Fruit fly (Drosophila melanogaster) whole organism, embryonic: ENCODE data around the gene CG15024.

ENCODE experiments used
- Awh ChIP-seq: fragments of 200-800 bp; sonication (Bioruptor generic); IDR thresholded peaks from 2 replicates; pipeline ENCODE4, ENCODE4 v1.3.6; 2022; ENCODE audit warnings: missing biosample characterization, missing genetic modification characterization
- BEAF-32 ChIP-seq: fragments of 200-800 bp; sonication (Bioruptor generic); optimal IDR thresholded peaks from 3 replicates; lab custom pipeline; 2017; ENCODE audit warnings: missing biosample characterization, missing genetic modification characterization, mild to moderate bottlenecking, moderate library complexity, missing genetic modification reagents
- Bgb ChIP-seq: fragments of 200-800 bp; sonication (Bioruptor generic); IDR thresholded peaks from 2 replicates; pipeline ENCODE4 v1.3.6; 2022; ENCODE audit warnings: missing biosample characterization, missing genetic modification characterization; ENCODE audit not compliant: partially characterized antibody
- CG10274 ChIP-seq: fragments of 200-800 bp; sonication (Bioruptor generic); optimal IDR thresholded peaks from 3 replicates; lab custom pipeline; 2017; ENCODE audit warnings: missing biosample characterization, mild to moderate bottlenecking, missing genetic modification characterization
- CG13287 ChIP-seq: fragments of 200-800 bp; sonication (Bioruptor generic); IDR thresholded peaks from 2 replicates; pipeline ENCODE4 v1.3.6; 2022; ENCODE audit warnings: missing biosample characterization, missing genetic modification characterization; ENCODE audit not compliant: partially characterized antibody
- CG13894 ChIP-seq: fragments of 200-800 bp; sonication (Bioruptor generic); optimal IDR thresholded peaks from 3 replicates; lab custom pipeline; 2018; ENCODE audit warnings: missing biosample characterization, mild to moderate bottlenecking, missing genetic modification characterization, moderate library complexity
- CG15514 ChIP-seq: fragments of 200-800 bp; sonication (Bioruptor generic); optimal IDR thresholded peaks from 3 replicates; lab custom pipeline; 2017; ENCODE audit warnings: missing biosample characterization, missing genetic modification characterization, mild to moderate bottlenecking, moderate library complexity, missing genetic modification reagents
- CG18011 ChIP-seq: fragments of 200-800 bp; sonication (Bioruptor generic); optimal IDR thresholded peaks from 2 replicates; lab custom pipeline; 2017; ENCODE audit warnings: missing biosample characterization, missing genetic modification characterization, mild to moderate bottlenecking, moderate library complexity, missing genotype
- CG34224 ChIP-seq: fragments of 200-800 bp; sonication (Bioruptor generic); IDR thresholded peaks from 3 replicates; pipeline ENCODE4 v1.3.6; 2022; ENCODE audit warnings: missing biosample characterization, missing genetic modification characterization; ENCODE audit not compliant: partially characterized antibody
- CG5953 ChIP-seq: fragments of 200-800 bp; sonication (Bioruptor generic); IDR thresholded peaks from 2 replicates; pipeline ENCODE4 v1.3.6; 2022; ENCODE audit warnings: missing biosample characterization, missing genetic modification characterization
- CG7372 ChIP-seq: fragments of 200-800 bp; sonication (Bioruptor generic); IDR thresholded peaks from 2 replicates; pipeline ENCODE4 v1.3.6; 2022; ENCODE audit warnings: missing biosample characterization, missing genetic modification characterization
- CG7745 ChIP-seq: fragments of 200-800 bp; sonication (Bioruptor generic); optimal IDR thresholded peaks from 2 replicates; lab custom pipeline; 2018; ENCODE audit warnings: missing biosample characterization, mild to moderate bottlenecking, missing genetic modification characterization, moderate library complexity
- CG9437 ChIP-seq: fragments of 200-800 bp; sonication (Bioruptor generic); optimal IDR thresholded peaks from 2 replicates; lab custom pipeline; 2018; ENCODE audit warnings: missing biosample characterization, mild to moderate bottlenecking, missing genetic modification characterization
- CG9797 ChIP-seq: fragments of 200-800 bp; sonication (Bioruptor generic); optimal IDR thresholded peaks from 3 replicates; lab custom pipeline; 2018; ENCODE audit warnings: missing biosample characterization, mild to moderate bottlenecking, missing genetic modification characterization
- CG9876 ChIP-seq: fragments of 200-800 bp; sonication (Bioruptor generic); optimal IDR thresholded peaks from 2 replicates; lab custom pipeline; 2016; ENCODE audit warnings: missing biosample characterization, missing genetic modification characterization
- CG9932 ChIP-seq: fragments of 200-800 bp; sonication (Bioruptor generic); IDR thresholded peaks from 2 replicates; pipeline ENCODE4 v1.3.6; 2022; ENCODE audit warnings: missing biosample characterization, missing genetic modification characterization
- Deaf1 ChIP-seq: fragments of 200-800 bp; optimal IDR thresholded peaks from 3 replicates; lab custom pipeline; 2019; ENCODE audit warnings: missing biosample characterization, mild to moderate bottlenecking, missing genetic modification characterization, moderate library complexity
- Dll ChIP-seq: fragments of 200-800 bp; sonication (Bioruptor generic); IDR thresholded peaks from 4 replicates; pipeline ENCODE4 v1.3.6; 2022; ENCODE audit warnings: missing biosample characterization, missing genetic modification characterization; ENCODE audit not compliant: partially characterized antibody
- E2f2 ChIP-seq: fragments of 200-800 bp; sonication (Bioruptor generic); IDR thresholded peaks from 2 replicates; pipeline ENCODE4 v1.3.6; 2022; ENCODE audit warnings: missing biosample characterization, missing genetic modification characterization
- Poxn ChIP-seq: fragments of 200-800 bp; sonication (Bioruptor generic); IDR thresholded peaks from 2 replicates; pipeline ENCODE4 v1.3.6; 2022; ENCODE audit warnings: missing biosample characterization, missing genetic modification characterization
- Rfx ChIP-seq: fragments of 200-800 bp; sonication (Bioruptor generic); IDR thresholded peaks from 2 replicates; pipeline ENCODE4 v1.3.6; 2022; ENCODE audit warnings: missing biosample characterization, missing genetic modification characterization
- Sry-β ChIP-seq: fragments of 200-800 bp; sonication (Bioruptor generic); optimal IDR thresholded peaks from 2 replicates; lab custom pipeline; 2018; ENCODE audit warnings: missing biosample characterization, mild to moderate bottlenecking, missing genetic modification characterization, moderate library complexity
- Xrp1 ChIP-seq: fragments of 200-800 bp; sonication (Bioruptor generic); IDR thresholded peaks from 2 replicates; pipeline ENCODE4 v1.3.6; 2022; ENCODE audit warnings: missing biosample characterization, missing genetic modification characterization
- YL-1 ChIP-seq: fragments of 200-800 bp; sonication (Bioruptor generic); optimal IDR thresholded peaks from 3 replicates; lab custom pipeline; 2017; ENCODE audit warnings: missing biosample characterization, mild to moderate bottlenecking, missing genetic modification characterization
- abd-A ChIP-seq: fragments of 200-800 bp; sonication (Bioruptor generic); optimal IDR thresholded peaks from 3 replicates; lab custom pipeline; 2019; ENCODE audit warnings: missing biosample characterization, mild to moderate bottlenecking, missing genetic modification characterization, moderate library complexity
- chinmo ChIP-seq: fragments of 200-800 bp; sonication (Bioruptor generic); IDR thresholded peaks from 4 replicates; pipeline ENCODE4 v1.3.6; 2022; ENCODE audit warnings: missing biosample characterization, missing genetic modification characterization; ENCODE audit not compliant: partially characterized antibody
- ci ChIP-seq: fragments of 200-800 bp; sonication (Bioruptor generic); IDR thresholded peaks from 3 replicates; pipeline ENCODE4 v1.3.6; 2022; ENCODE audit warnings: missing biosample characterization, missing genetic modification characterization
- insv ChIP-seq, 2 experiments: fragments of 200-800 bp; sonication (Bioruptor generic); optimal IDR thresholded peaks; 3 replicates each; lab custom pipeline; 2016 to 2018; ENCODE audit warnings: missing biosample characterization in 2 of 2, missing genetic modification characterization in 2 of 2
- inv ChIP-seq: fragments of 200-800 bp; sonication (Bioruptor generic); IDR thresholded peaks from 2 replicates; pipeline ENCODE4 v1.3.6; 2022; ENCODE audit warnings: missing biosample characterization, missing genetic modification characterization; ENCODE audit not compliant: partially characterized antibody
- lbe ChIP-seq: fragments of 200-800 bp; sonication (Bioruptor generic); optimal IDR thresholded peaks from 2 replicates; lab custom pipeline; 2016; ENCODE audit warnings: missing biosample characterization, mild to moderate bottlenecking, missing genetic modification characterization
- lilli ChIP-seq: fragments of 200-800 bp; sonication (Bioruptor generic); optimal IDR thresholded peaks from 3 replicates; lab custom pipeline; 2016; ENCODE audit warnings: missing biosample characterization, missing genetic modification characterization
- oc ChIP-seq: fragments of 200-800 bp; sonication (Bioruptor generic); optimal IDR thresholded peaks from 2 replicates; lab custom pipeline; 2018; ENCODE audit warnings: missing biosample characterization, mild to moderate bottlenecking, missing genetic modification characterization, moderate library complexity
- pros ChIP-seq: fragments of 200-800 bp; sonication (Bioruptor generic); optimal IDR thresholded peaks from 3 replicates; lab custom pipeline; 2019; ENCODE audit warnings: missing biosample characterization, mild to moderate bottlenecking, missing genetic modification characterization, moderate library complexity
- sd ChIP-seq: fragments of 200-800 bp; sonication (Bioruptor generic); optimal IDR thresholded peaks from 3 replicates; lab custom pipeline; 2018; ENCODE audit warnings: missing biosample characterization, mild to moderate bottlenecking, missing genetic modification characterization, moderate library complexity
- stwl ChIP-seq: fragments of 200-800 bp; sonication (Bioruptor generic); optimal IDR thresholded peaks from 3 replicates; lab custom pipeline; 2018; ENCODE audit warnings: missing biosample characterization, mild to moderate bottlenecking, missing genetic modification characterization, moderate library complexity
- tap ChIP-seq: fragments of 200-800 bp; optimal IDR thresholded peaks from 3 replicates; lab custom pipeline; 2019; ENCODE audit warnings: missing biosample characterization, mild to moderate bottlenecking, missing genetic modification characterization, moderate library complexity
- unc-4 ChIP-seq: fragments of 200-800 bp; sonication (Bioruptor generic); IDR thresholded peaks from 2 replicates; pipeline ENCODE4 v1.3.6; 2022; ENCODE audit warnings: missing biosample characterization, missing genetic modification characterization; ENCODE audit not compliant: partially characterized antibody
- wek ChIP-seq: fragments of 200-800 bp; sonication (Bioruptor generic); optimal IDR thresholded peaks from 3 replicates; lab custom pipeline; 2018; ENCODE audit warnings: missing biosample characterization, mild to moderate bottlenecking, missing genetic modification characterization, moderate library complexity

The CG15024 gene

dm6 chr3L:4445824-4446223 lies 17.8 kb downstream of the CG15024 start (continued):
- no peak for TF ChIP-seq Awh (GFP tag; lab: Robert Waterston, UW)
- no peak for TF ChIP-seq CG18011 (GFP tag; lab: Kevin White, UChicago)
- TF ChIP-seq lilli (GFP tag; lab: Kevin White, UChicago), result peak; percentile 21
- TF ChIP-seq E2f2 (GFP tag; lab: Robert Waterston, UW), result no peak
- TF ChIP-seq ci (GFP tag; lab: Robert Waterston, UW), result no peak
- TF ChIP-seq CG5953, result no peak
- TF ChIP-seq Poxn (GFP tag; lab: Robert Waterston, UW), result no peak
- no peak for TF ChIP-seq stwl (tag; lab: Kevin White, UChicago)

- TF ChIP-seq chinmo (GFP tag; lab: Robert Waterston, UW) (peak; percentile 57; the same call in 1 of the 4 replicates), CG10274 (GFP tag; lab: Kevin White, UChicago) (no peak), abd-A (tag; lab: Kevin White, UChicago) (peak; percentile 83), YL-1 (GFP tag; lab: Kevin White, UChicago) (no peak), tap (tag; lab: Kevin White, UChicago) (no peak)
These were observed 21.5 kb downstream of the CG15024 start for dm6 chr3L:4442168-4442567.

- no peak for TF ChIP-seq lbe (GFP tag; lab: Kevin White, UChicago)
- peak; percentile 18; the same call in 1 of the 2 replicates for TF ChIP-seq CG9932
- TF ChIP-seq inv, result no peak
- TF ChIP-seq CG9437, result peak; percentile 88
- no peak for TF ChIP-seq wek (GFP tag; lab: Kevin White, UChicago)
- TF ChIP-seq CG13287 (GFP tag; lab: Robert Waterston, UW), result peak; percentile 50
- TF ChIP-seq unc-4, result 0 out of 2 replicates have a peak, but pooled peaks have one; percentile 16
- TF ChIP-seq CG7745, result peak; percentile 69
- TF ChIP-seq CG13894 (tag; lab: Kevin White, UChicago), result peak; percentile 37
- peak; percentile 64 for TF ChIP-seq Sry-β (GFP tag; lab: Kevin White, UChicago)
- TF ChIP-seq BEAF-32 (GFP tag; lab: Kevin White, UChicago), result peak; percentile 13
- no peak for TF ChIP-seq Bgb (GFP tag; lab: Robert Waterston, UW)
- TF ChIP-seq oc, result peak; percentile 3
- no peak for TF ChIP-seq insv (GFP tag; optimal IDR thresholded peaks at IDR 0.05; lab: Kevin White, UChicago)
- peak; percentile 36; the same call in 1 of the 2 replicates for TF ChIP-seq Rfx (GFP tag; lab: Robert Waterston, UW)
- peak; percentile 88 for TF ChIP-seq abd-A (tag; lab: Kevin White, UChicago)
- no peak for TF ChIP-seq CG9876 (GFP tag; lab: Kevin White, UChicago)
- TF ChIP-seq CG7372 (GFP tag; lab: Robert Waterston, UW), result 0 out of 2 replicates have a peak, but pooled peaks have one; percentile 5
- 0 out of 4 replicates have a peak, but pooled peaks have one; percentile 17 for TF ChIP-seq Dll (GFP tag; lab: Robert Waterston, UW)
- peak; percentile 97 for TF ChIP-seq CG15514 (GFP tag; lab: Kevin White, UChicago)
- TF ChIP-seq pros (GFP tag; lab: Kevin White, UChicago), result peak; percentile 19
- no peak for TF ChIP-seq CG9797 (GFP tag; lab: Kevin White, UChicago)
These were observed 23.5 kb downstream of the CG15024 start for dm6 chr3L:4440153-4440552.

dm6 chr3L:4436421-4436820 lies 27.2 kb downstream of the CG15024 start, which contains the start of gene CG15021:
Gene CG15021, plus strand, starts transcription at chr3L:4436721.
- TF ChIP-seq CG9876 (GFP tag; lab: Kevin White, UChicago), result no peak
- TF ChIP-seq Xrp1 (GFP tag; lab: Robert Waterston, UW), result no peak
- peak; percentile 57 for TF ChIP-seq Deaf1 (tag; lab: Kevin White, UChicago)
- peak; percentile 12 for TF ChIP-seq sd (tag; lab: Kevin White, UChicago)
- 0 out of 3 replicates have a peak, but pooled peaks have one; percentile 22 for TF ChIP-seq CG34224
